Worm (Caenorhabditis elegans) whole organism, L2 larva: ENCODE results near the gene hgrs-1.

ENCODE experiments used
- C34F6.9 ChIP-seq: fragments of 150-350 bp; optimal IDR thresholded peaks from 2 replicates; lab custom pipeline; 2014; ENCODE audit warnings: missing biosample characterization, missing genetic modification characterization
- F13H6.1 ChIP-seq: sonication (generic microtip); optimal IDR thresholded peaks from 2 replicates; lab custom pipeline; 2016; ENCODE audit warnings: missing genetic modification characterization, missing compliant biosample characterization
- aly-2 ChIP-seq: fragments of 150-350 bp; optimal IDR thresholded peaks from 2 replicates; lab custom pipeline; 2014; ENCODE audit warnings: missing biosample characterization, missing genetic modification characterization
- ama-1 ChIP-seq: fragments of 150-350 bp; optimal IDR thresholded peaks from 2 replicates; lab custom pipeline; 2018; ENCODE audit warnings: inconsistent platforms
- blmp-1 ChIP-seq: sonication (generic microtip); optimal IDR thresholded peaks from 2 replicates; lab custom pipeline; 2017; ENCODE audit warnings: missing genetic modification characterization, mild to moderate bottlenecking, missing compliant biosample characterization, antibody characterized with exemption, moderate library complexity; ENCODE audit not compliant: insufficient read depth
- ceh-16 ChIP-seq: fragments of 150-350 bp; optimal IDR thresholded peaks from 2 replicates; lab custom pipeline; 2014; ENCODE audit warnings: missing biosample characterization, missing genetic modification characterization
- ceh-82 ChIP-seq: fragments of 150-350 bp; optimal IDR thresholded peaks from 2 replicates; lab custom pipeline; 2014; ENCODE audit warnings: missing biosample characterization, missing genetic modification characterization
- dmd-4 ChIP-seq: sonication (generic microtip); optimal IDR thresholded peaks from 2 replicates; lab custom pipeline; 2017; ENCODE audit warnings: missing biosample characterization, missing genetic modification characterization
- egl-27 ChIP-seq: sonication (generic microtip); optimal IDR thresholded peaks from 3 replicates; lab custom pipeline; 2017; ENCODE audit warnings: missing biosample characterization, missing genetic modification reagents, missing genetic modification characterization
- elt-1 ChIP-seq: fragments of 150-350 bp; optimal IDR thresholded peaks from 2 replicates; lab custom pipeline; 2014; ENCODE audit warnings: missing biosample characterization, missing genetic modification characterization
- fos-1 ChIP-seq: fragments of 150-350 bp; optimal IDR thresholded peaks from 2 replicates; lab custom pipeline; 2014; ENCODE audit warnings: missing biosample characterization, missing genetic modification characterization
- gmeb-1 ChIP-seq: fragments of 150-350 bp; optimal IDR thresholded peaks from 2 replicates; lab custom pipeline; 2014; ENCODE audit warnings: missing biosample characterization, missing genetic modification characterization
- lin-11 ChIP-seq: fragments of 150-350 bp; sonication (generic microtip); optimal IDR thresholded peaks from 2 replicates; lab custom pipeline; 2014; ENCODE audit warnings: missing biosample characterization, missing genetic modification characterization, inconsistent platforms, mixed read lengths
- mab-5 ChIP-seq: fragments of 150-350 bp; optimal IDR thresholded peaks from 2 replicates; lab custom pipeline; 2014; ENCODE audit warnings: missing biosample characterization, missing genetic modification characterization
- mdl-1 ChIP-seq, 2 experiments: fragments of 150-350 bp in 1 of 2; sonication (generic microtip) in 1 of 2; optimal IDR thresholded peaks; 2 replicates each; lab custom pipeline; 2017; ENCODE audit warnings: missing biosample characterization in 2 of 2, missing genetic modification characterization in 2 of 2
- nhr-10 ChIP-seq: sonication (generic microtip); optimal IDR thresholded peaks from 2 replicates; lab custom pipeline; 2017; ENCODE audit warnings: missing biosample characterization, missing genetic modification characterization
- nhr-12 ChIP-seq: fragments of 150-350 bp; optimal IDR thresholded peaks from 2 replicates; lab custom pipeline; 2014; ENCODE audit warnings: missing biosample characterization, missing genetic modification characterization
- nhr-21 ChIP-seq: fragments of 150-350 bp; optimal IDR thresholded peaks from 2 replicates; lab custom pipeline; 2014; ENCODE audit warnings: missing biosample characterization, missing genetic modification characterization
- nhr-23 ChIP-seq: fragments of 150-350 bp; optimal IDR thresholded peaks from 2 replicates; lab custom pipeline; 2014; ENCODE audit warnings: missing biosample characterization, missing genetic modification reagents, missing genetic modification characterization
- nhr-237 ChIP-seq: fragments of 150-350 bp; optimal IDR thresholded peaks from 2 replicates; lab custom pipeline; 2014; ENCODE audit warnings: missing biosample characterization, missing genetic modification characterization
- nhr-6 ChIP-seq: fragments of 150-350 bp; optimal IDR thresholded peaks from 2 replicates; lab custom pipeline; 2014; ENCODE audit warnings: missing biosample characterization, missing genetic modification characterization
- nhr-77 ChIP-seq: fragments of 150-350 bp; optimal IDR thresholded peaks from 2 replicates; lab custom pipeline; 2014; ENCODE audit warnings: missing biosample characterization, missing genetic modification characterization
- peb-1 ChIP-seq: fragments of 150-350 bp; optimal IDR thresholded peaks from 2 replicates; lab custom pipeline; 2014; ENCODE audit warnings: missing biosample characterization, missing genetic modification characterization
- skn-1 ChIP-seq: sonication (generic microtip); optimal IDR thresholded peaks from 2 replicates; lab custom pipeline; 2017; ENCODE audit warnings: missing biosample characterization, missing genetic modification characterization
- sma-9 ChIP-seq, 2 experiments: fragments of 150-350 bp in 1 of 2; sonication (generic microtip) in 1 of 2; optimal IDR thresholded peaks; 2 replicates each; lab custom pipeline; 2014 to 2016; ENCODE audit warnings: missing genetic modification characterization in 2 of 2, mild to moderate bottlenecking in 1 of 2, missing biosample characterization in 1 of 2, missing compliant biosample characterization in 1 of 2, missing genetic modification reagents in 1 of 2, moderate library complexity in 1 of 2
- snpc-4 ChIP-seq: fragments of 150-350 bp; optimal IDR thresholded peaks from 2 replicates; lab custom pipeline; 2014; ENCODE audit warnings: missing biosample characterization, missing genetic modification characterization
- unc-39 ChIP-seq: fragments of 150-350 bp; optimal IDR thresholded peaks from 2 replicates; lab custom pipeline; 2014; ENCODE audit warnings: missing biosample characterization, missing genetic modification characterization
- unc-55 ChIP-seq: fragments of 150-350 bp; sonication (generic microtip); optimal IDR thresholded peaks from 3 replicates; lab custom pipeline; 2014; ENCODE audit warnings: missing biosample characterization, missing genetic modification reagents, missing genetic modification characterization
- unc-62 ChIP-seq: fragments of 150-350 bp; optimal IDR thresholded peaks from 2 replicates; lab custom pipeline; 2014; ENCODE audit warnings: missing biosample characterization, missing genetic modification reagents, missing genetic modification characterization
- zag-1 ChIP-seq: fragments of 150-350 bp; optimal IDR thresholded peaks from 2 replicates; lab custom pipeline; 2014; ENCODE audit warnings: missing biosample characterization, missing genetic modification characterization
- ztf-1 ChIP-seq: fragments of 200-800 bp; sonication (Bioruptor generic); conservative IDR thresholded peaks from 2 replicates; pipeline ENCODE4 v1.3.6; 2022; ENCODE audit warnings: missing genetic modification characterization, missing compliant biosample characterization
- ztf-11 ChIP-seq: sonication (generic microtip); optimal IDR thresholded peaks from 2 replicates; lab custom pipeline; 2017; ENCODE audit warnings: missing biosample characterization, missing genetic modification characterization
- ztf-4 ChIP-seq: fragments of 150-350 bp; optimal IDR thresholded peaks from 2 replicates; lab custom pipeline; 2014; ENCODE audit warnings: missing biosample characterization, missing genetic modification characterization

hgrs-1 gene

DNA sequence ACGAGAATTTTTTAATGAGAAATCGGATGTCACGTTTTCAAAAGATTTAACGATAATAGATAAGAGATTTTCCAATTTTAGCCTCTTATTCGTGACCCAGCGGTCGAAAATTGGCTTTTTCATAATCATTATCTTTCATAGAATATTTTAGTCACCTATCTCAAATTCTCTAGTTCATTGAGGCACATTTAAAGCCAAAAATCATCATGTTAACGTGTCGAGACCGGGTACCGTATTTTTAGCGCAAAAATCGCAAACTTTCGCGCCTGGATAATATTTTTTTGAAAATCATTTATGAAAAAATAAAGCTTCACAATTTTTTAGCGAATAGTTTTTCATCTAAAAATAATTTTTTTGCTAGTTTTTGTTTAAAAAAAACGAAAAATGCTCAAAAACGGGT lies 39.9 kb downstream of the hgrs-1 start, which contains the start of gene B0218.7:
Gene B0218.7, minus strand, starts transcription at position 101 of the 400 bp plus-strand sequence.
- TF ChIP-seq nhr-21 (tag; lab: Kevin White, UChicago): no peak
- no peak for TF ChIP-seq nhr-10
- TF ChIP-seq ztf-1: no peak
- no peak for TF ChIP-seq lin-11
- TF ChIP-seq nhr-77 (tag; lab: Kevin White, UChicago): no peak
- TF ChIP-seq nhr-23 (tag; lab: Kevin White, UChicago): no peak
- TF ChIP-seq gmeb-1 (tag; lab: Kevin White, UChicago): no peak
- TF ChIP-seq F13H6.1 (tag; lab: Kevin White, UChicago): no peak
- TF ChIP-seq elt-1 (tag; lab: Kevin White, UChicago): no peak
- no peak for TF ChIP-seq ceh-82 (tag; lab: Kevin White, UChicago)
- TF ChIP-seq, all 48 proteins: peak for 0

DNA sequence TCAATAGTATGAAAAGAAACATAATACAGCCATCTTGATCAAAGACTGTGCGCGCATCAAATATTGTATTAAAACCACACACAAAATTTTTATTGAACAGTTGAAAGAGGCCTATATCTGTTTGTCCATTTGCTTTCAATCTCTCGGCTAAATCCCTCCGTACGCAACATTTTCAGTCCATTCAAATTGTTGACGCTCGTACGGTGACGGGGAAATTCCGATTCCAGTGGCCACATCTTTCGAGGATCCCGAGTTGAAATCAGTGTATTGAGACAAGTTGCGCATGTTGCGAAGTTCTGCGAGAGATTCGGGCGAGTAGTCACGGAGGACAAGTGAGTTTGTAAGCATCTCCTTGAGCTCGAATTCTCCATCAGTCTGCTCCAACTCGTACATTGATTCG lies 41.3 kb downstream of the hgrs-1 start:
- TF ChIP-seq nhr-10: no peak
- no peak for TF ChIP-seq ztf-1
- TF ChIP-seq, all 48 proteins: peak for 0

DNA sequence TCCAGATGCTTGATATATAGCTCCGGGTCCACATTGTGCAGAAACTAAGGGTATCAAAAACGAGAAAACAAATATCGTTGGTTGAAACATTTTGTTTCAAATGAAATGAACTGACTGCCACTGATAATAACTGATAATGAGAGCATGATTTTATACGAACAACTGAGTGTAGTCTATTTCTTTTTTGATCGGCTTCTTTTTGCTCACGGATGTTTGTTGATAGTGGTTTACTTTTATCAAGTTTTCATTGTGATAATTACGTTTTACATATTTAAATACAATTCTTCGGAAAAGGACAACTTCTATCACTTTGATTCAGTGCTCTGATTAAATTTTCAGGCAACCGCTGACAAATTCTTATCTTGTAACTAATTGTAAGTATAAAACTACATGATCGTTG lies 42.2 kb downstream of the hgrs-1 start, which contains the start of gene clec-51:
Gene clec-51, minus strand, starts transcription at position 114 of the 400 bp plus-strand sequence.
- TF ChIP-seq dmd-4: no peak
- TF ChIP-seq mab-5 (tag; lab: Kevin White, UChicago): no peak
- no peak for TF ChIP-seq lin-11
- TF ChIP-seq C34F6.9: no peak
- TF ChIP-seq sma-9 (GFP tag; optimal IDR thresholded peaks at IDR 0.05; lab: Kevin White, UChicago): peak; percentile 26
- no peak for TF ChIP-seq sma-9 (tag; optimal IDR thresholded peaks at IDR 0.05; lab: Kevin White, UChicago)
- TF ChIP-seq nhr-6 (tag; lab: Kevin White, UChicago): no peak
- TF ChIP-seq blmp-1 (tag; lab: Kevin White, UChicago): no peak
- TF ChIP-seq zag-1: no peak
- TF ChIP-seq skn-1: peak; percentile 2
- no peak for TF ChIP-seq unc-39
- no peak for TF ChIP-seq nhr-12 (tag; lab: Kevin White, UChicago)
- TF ChIP-seq gmeb-1 (tag; lab: Kevin White, UChicago): no peak
- TF ChIP-seq snpc-4 (tag; lab: Kevin White, UChicago): no peak
- TF ChIP-seq fos-1: peak; percentile 63
- no peak for TF ChIP-seq ztf-11 (tag; lab: Kevin White, UChicago)

DNA sequence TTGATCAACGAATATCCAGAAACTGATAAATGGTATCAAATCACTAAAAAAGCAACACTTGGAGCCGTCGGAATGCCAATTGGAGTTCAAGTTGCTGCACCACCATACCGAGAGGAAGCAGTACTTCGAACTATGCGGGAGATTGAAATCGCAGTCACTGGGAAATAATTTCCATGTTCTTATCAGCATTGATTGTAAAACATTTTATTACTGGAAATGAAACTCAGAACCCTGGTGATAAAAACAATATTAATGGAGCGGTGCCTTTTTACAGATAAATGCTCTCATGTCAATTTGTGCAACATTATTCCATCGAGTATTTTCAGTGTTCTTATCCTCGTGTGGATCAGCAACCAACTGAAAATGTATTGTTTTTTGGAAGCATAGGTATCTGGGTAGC lies 44.1 kb downstream of the hgrs-1 start:
- no peak for TF ChIP-seq dmd-4
- TF ChIP-seq nhr-237: no peak
- TF ChIP-seq fos-1: peak; percentile 52

DNA sequence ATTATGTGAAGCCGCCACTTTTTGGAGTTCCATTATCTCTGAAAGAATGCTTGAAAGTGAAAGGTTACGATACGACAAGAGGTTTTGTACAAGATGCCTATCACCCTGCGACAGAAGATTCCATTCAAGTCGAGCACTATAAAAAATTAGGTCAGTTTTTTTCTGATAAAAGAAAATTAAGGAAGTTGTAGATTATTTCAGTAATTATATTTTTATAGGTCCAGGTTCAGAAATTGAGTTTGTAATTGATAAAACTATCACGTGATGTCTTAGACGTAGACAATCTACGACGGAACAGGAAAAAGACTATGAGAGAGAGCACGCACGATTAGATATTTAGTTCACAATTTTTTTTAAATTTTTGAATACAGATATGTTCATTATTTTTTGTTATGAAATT lies 45.9 kb downstream of the hgrs-1 start:
- no peak for TF ChIP-seq peb-1 (tag; lab: Kevin White, UChicago)
- peak; percentile 1 for TF ChIP-seq fos-1

DNA sequence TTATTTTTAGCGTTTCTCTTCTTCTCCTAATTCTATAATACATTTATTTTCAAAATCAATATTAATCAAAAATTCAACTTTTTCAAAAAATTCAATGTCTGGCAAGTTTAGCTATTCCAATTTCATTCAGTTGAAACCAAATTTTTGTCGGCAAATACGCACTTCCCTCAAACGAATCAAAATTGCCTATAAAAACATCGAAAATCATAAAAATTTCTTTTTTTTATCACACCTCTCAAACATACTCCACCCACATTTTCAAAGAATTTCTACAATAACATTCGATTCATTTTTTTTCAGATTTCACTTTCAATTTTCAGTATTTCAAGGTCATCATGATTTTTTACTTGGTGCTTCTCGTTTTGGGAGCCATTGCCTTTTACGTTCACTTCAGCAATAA lies 46.8 kb downstream of the hgrs-1 start, which contains the start of gene faah-1:
Gene faah-1, plus strand, starts transcription at position 301 of the 400 bp plus-strand sequence.
- TF ChIP-seq ceh-16 (tag; lab: Kevin White, UChicago) (no peak), unc-55 (GFP tag; lab: Kevin White, UChicago) (no peak), mab-5 (tag; lab: Kevin White, UChicago) (no peak), ama-1 (lab: Kevin White, UChicago) (no peak), aly-2 (tag; lab: Kevin White, UChicago) (no peak), egl-27 (tag; lab: Kevin White, UChicago) (no peak), lin-11 (no peak), skn-1 (no peak), peb-1 (tag; lab: Kevin White, UChicago) (no peak), unc-62 (GFP tag; lab: Kevin White, UChicago) (no peak), ztf-4 (tag; lab: Kevin White, UChicago) (no peak), mdl-1 (tag; optimal IDR thresholded peaks at IDR 0.05; lab: Kevin White, UChicago) (no peak), nhr-23 (tag; lab: Kevin White, UChicago) (no peak)
